Fruit fly (Drosophila melanogaster) whole organism, embryonic: ENCODE results near the gene Pp4-19C.

Experiments used
- CG11093 ChIP-seq: fragments of 200-800 bp; sonication (Bioruptor generic); IDR thresholded peaks from 3 replicates; pipeline ENCODE4 v1.3.6; 2022; ENCODE audit warnings: missing biosample characterization, missing genetic modification characterization
- CG12104 ChIP-seq: fragments of 200-800 bp; sonication (Bioruptor generic); optimal IDR thresholded peaks from 3 replicates; lab custom pipeline; 2016; ENCODE audit warnings: missing biosample characterization, missing genetic modification characterization
- CG4820 ChIP-seq: fragments of 200-800 bp; sonication (Bioruptor generic); optimal IDR thresholded peaks from 3 replicates; lab custom pipeline; 2016; ENCODE audit warnings: missing biosample characterization, missing genetic modification characterization
- CG8281 ChIP-seq: fragments of 200-800 bp; sonication (Bioruptor generic); optimal IDR thresholded peaks from 2 replicates; lab custom pipeline; 2018; ENCODE audit warnings: missing biosample characterization, mild to moderate bottlenecking, missing genetic modification characterization, moderate library complexity
- Mrtf ChIP-seq: fragments of 200-800 bp; sonication (Bioruptor generic); IDR thresholded peaks from 3 replicates; pipeline ENCODE4 v1.3.6; 2022; ENCODE audit warnings: missing biosample characterization, missing genetic modification characterization
- Neu2 ChIP-seq: fragments of 200-800 bp; sonication (Bioruptor generic); optimal IDR thresholded peaks from 3 replicates; lab custom pipeline; 2016; ENCODE audit warnings: missing biosample characterization, missing genetic modification characterization, borderline replicate concordance
- gem ChIP-seq: fragments of 200-800 bp; sonication (Bioruptor generic); optimal IDR thresholded peaks from 2 replicates; lab custom pipeline; 2019; ENCODE audit warnings: missing biosample characterization, mild to moderate bottlenecking, missing genetic modification characterization, moderate library complexity
- grau ChIP-seq: fragments of 200-800 bp; optimal IDR thresholded peaks from 3 replicates; lab custom pipeline; 2019; ENCODE audit warnings: missing biosample characterization, mild to moderate bottlenecking, missing genetic modification characterization, moderate library complexity
- gro ChIP-seq: fragments of 200-800 bp; sonication (Bioruptor generic); optimal IDR thresholded peaks from 2 replicates; lab custom pipeline; 2016; ENCODE audit warnings: missing biosample characterization, missing genetic modification characterization
- ham ChIP-seq: fragments of 200-800 bp; sonication (Bioruptor generic); IDR thresholded peaks from 2 replicates; pipeline ENCODE4 v1.3.6; 2022; ENCODE audit warnings: missing biosample characterization, missing genetic modification characterization

dm6 chrX:20466382-20466928 lies 42.7 kb upstream of the Pp4-19C start:
- TF ChIP-seq CG11093 (GFP tag; lab: Robert Waterston, UW), result no peak
- no peak for TF ChIP-seq CG8281 (tag; lab: Kevin White, UChicago)
- TF ChIP-seq CG12104 (GFP tag; lab: Kevin White, UChicago), result no peak
- TF ChIP-seq gem (tag; lab: Kevin White, UChicago), result no peak
- TF ChIP-seq ham (GFP tag; lab: Robert Waterston, UW), result no peak
- TF ChIP-seq Mrtf (GFP tag; lab: Robert Waterston, UW), result no peak
- TF ChIP-seq grau (tag; lab: Kevin White, UChicago), result no peak
- TF ChIP-seq CG4820 (GFP tag; lab: Kevin White, UChicago), result no peak
- no peak for TF ChIP-seq gro (GFP tag; lab: Kevin White, UChicago)
- no peak for TF ChIP-seq Neu2 (GFP tag; lab: Kevin White, UChicago)
